Fruit fly (Drosophila melanogaster): ENCODE data around the gene Rbp9.

Rbp9 gene

dm6 chr2L:2908440-2909154, 46.0 kb upstream of the Rbp9 start (continued):
- TF ChIP-seq croc (GFP tag; conservative IDR thresholded peaks at IDR 0.05) (no peak), nau (GFP tag; optimal IDR thresholded peaks at IDR 0.05) (no peak), CG4360 (GFP tag; IDR thresholded peaks at IDR 0.05) (peak; percentile 99), amos (GFP tag; IDR thresholded peaks at IDR 0.05; ENCODE audit: partially characterized antibody) (no peak), CG13775 (GFP tag; optimal IDR thresholded peaks at IDR 0.05) (no peak), Eip74EF (GFP tag; optimal IDR thresholded peaks at IDR 0.05) (no peak), rib (GFP tag; IDR thresholded peaks at IDR 0.05) (no peak), row (GFP tag; IDR thresholded peaks at IDR 0.05) (no peak), CG1603 (tag; optimal IDR thresholded peaks at IDR 0.05) (no peak), CG12744 (GFP tag; optimal IDR thresholded peaks at IDR 0.05) (no peak), Usf (GFP tag; optimal IDR thresholded peaks at IDR 0.05) (no peak), CG43689 (GFP tag; IDR thresholded peaks at IDR 0.05) (no peak), trh (GFP tag; optimal IDR thresholded peaks at IDR 0.05) (no peak), CG11695 (GFP tag; IDR thresholded peaks at IDR 0.05) (no peak), CG1647 (GFP tag; optimal IDR thresholded peaks at IDR 0.05) (no peak), Trl (optimal IDR thresholded peaks at IDR 0.05) (peak in 1 of 2 experiments; percentile 22), Trl (GFP tag; optimal IDR thresholded peaks at IDR 0.05) (no peak), Antp (GFP tag; optimal IDR thresholded peaks at IDR 0.05) (no peak), CG6254 (GFP tag; optimal IDR thresholded peaks at IDR 0.05) (no peak), Deaf1 (tag; optimal IDR thresholded peaks at IDR 0.05) (peak; percentile 51), ERR (GFP tag; optimal IDR thresholded peaks at IDR 0.05) (no peak), CG31441 (GFP tag; IDR thresholded peaks at IDR 0.05) (0 out of 2 replicates have a peak, but pooled peaks have one; percentile 5), maf-S (GFP tag; optimal IDR thresholded peaks at IDR 0.05) (no peak), CG18476 (GFP tag; optimal IDR thresholded peaks at IDR 0.05) (no peak), ftz-f1 (GFP tag; optimal IDR thresholded peaks at IDR 0.05) (peak; percentile 73), CG4854 (GFP tag; optimal IDR thresholded peaks at IDR 0.05) (no peak), HmgD (GFP tag; optimal IDR thresholded peaks at IDR 0.05) (no peak), cad (GFP tag; optimal IDR thresholded peaks at IDR 0.05) (no peak), HHEX (GFP tag; optimal IDR thresholded peaks at IDR 0.05) (no peak), vfl (GFP tag; optimal IDR thresholded peaks at IDR 0.05) (no peak), fd3F (GFP tag; optimal IDR thresholded peaks at IDR 0.05) (no peak), CG6765 (GFP tag; optimal IDR thresholded peaks at IDR 0.05) (no peak), zfh1 (GFP tag; IDR thresholded peaks at IDR 0.05) (no peak), Hr3 (GFP tag; optimal IDR thresholded peaks at IDR 0.05) (no peak), her (GFP tag; optimal IDR thresholded peaks at IDR 0.05) (no peak), Vsx1 (GFP tag; optimal IDR thresholded peaks at IDR 0.05) (peak; percentile 66), ewg (GFP tag; optimal IDR thresholded peaks at IDR 0.05) (no peak), lola (GFP tag; optimal IDR thresholded peaks at IDR 0.05) (no peak), pfk (GFP tag; optimal IDR thresholded peaks at IDR 0.05) (no peak), psq (GFP tag; optimal IDR thresholded peaks at IDR 0.05) (peak; percentile 7), CG13123 (GFP tag; optimal IDR thresholded peaks at IDR 0.05) (no peak), HLH4C (GFP tag; IDR thresholded peaks at IDR 0.05; ENCODE audit: partially characterized antibody) (no peak), slbo (GFP tag; IDR thresholded peaks at IDR 0.05) (no peak), HmgZ (tag; optimal IDR thresholded peaks at IDR 0.05) (no peak), CG17328 (GFP tag; IDR thresholded peaks at IDR 0.05) (no peak), HLH3B (GFP tag; IDR thresholded peaks at IDR 0.05) (no peak), prd (optimal IDR thresholded peaks at IDR 0.05) (no peak), prd (GFP tag; IDR thresholded peaks at IDR 0.05) (no peak), Max (GFP tag; optimal IDR thresholded peaks at IDR 0.05) (no peak), CG1832 (GFP tag; optimal IDR thresholded peaks at IDR 0.05) (peak; percentile 34), eve (GFP tag; optimal IDR thresholded peaks at IDR 0.05) (peak in 1 of 2 experiments; percentile 59)

All from whole organism, embryonic.